Fruit fly (Drosophila melanogaster) whole organism, embryonic: Measurements from ENCODE around the gene Ugt35E2.
A peak's percentile ranks its signal among the peaks of the same experiment; 100 is the strongest.

Experiments
- Atf3 ChIP-seq: fragments of 200-800 bp; sonication (Bioruptor generic); optimal IDR thresholded peaks from 3 replicates; lab custom pipeline; 2016; ENCODE audit warnings: missing biosample characterization, missing genetic modification characterization
- Awh ChIP-seq: fragments of 200-800 bp; sonication (Bioruptor generic); IDR thresholded peaks from 2 replicates; pipeline ENCODE4, ENCODE4 v1.3.6; 2022; ENCODE audit warnings: missing biosample characterization, missing genetic modification characterization
- B-H2 ChIP-seq: fragments of 200-800 bp; sonication (Bioruptor generic); optimal IDR thresholded peaks from 2 replicates; lab custom pipeline; 2018; ENCODE audit warnings: missing biosample characterization, mild to moderate bottlenecking, missing genetic modification characterization
- Bgb ChIP-seq: fragments of 200-800 bp; sonication (Bioruptor generic); IDR thresholded peaks from 2 replicates; pipeline ENCODE4 v1.3.6; 2022; ENCODE audit warnings: missing biosample characterization, missing genetic modification characterization; ENCODE audit not compliant: partially characterized antibody
- BtbVII ChIP-seq: fragments of 200-800 bp; sonication (Bioruptor generic); optimal IDR thresholded peaks from 3 replicates; lab custom pipeline; 2017; ENCODE audit warnings: missing biosample characterization, mild to moderate bottlenecking, missing genetic modification characterization
- CG10565 ChIP-seq: fragments of 200-800 bp; sonication (Bioruptor generic); optimal IDR thresholded peaks from 3 replicates; lab custom pipeline; 2016; ENCODE audit warnings: missing biosample characterization, mild to moderate bottlenecking, missing genetic modification characterization
- CG11456 ChIP-seq: fragments of 200-800 bp; sonication (Bioruptor generic); IDR thresholded peaks from 3 replicates; pipeline ENCODE4 v1.3.6; 2022; ENCODE audit warnings: missing biosample characterization, missing genetic modification characterization
- CG13624 ChIP-seq: fragments of 200-800 bp; sonication (Bioruptor generic); optimal IDR thresholded peaks from 2 replicates; lab custom pipeline; 2016; ENCODE audit warnings: missing biosample characterization, missing genetic modification characterization
- CG17186 ChIP-seq: fragments of 200-800 bp; sonication (Bioruptor generic); optimal IDR thresholded peaks from 3 replicates; lab custom pipeline; 2017; ENCODE audit warnings: missing biosample characterization, missing genetic modification reagents, missing genetic modification characterization
- CG17385 ChIP-seq: fragments of 200-800 bp; sonication (Bioruptor generic); optimal IDR thresholded peaks from 3 replicates; lab custom pipeline; 2018; ENCODE audit warnings: missing biosample characterization, mild to moderate bottlenecking, missing genetic modification characterization
- CG2120 ChIP-seq: fragments of 200-800 bp; sonication (Bioruptor generic); optimal IDR thresholded peaks from 3 replicates; lab custom pipeline; 2016; ENCODE audit warnings: missing biosample characterization, missing genetic modification characterization
- CG32532 ChIP-seq: fragments of 200-800 bp; sonication (Bioruptor generic); IDR thresholded peaks from 2 replicates; pipeline ENCODE4 v1.3.6; 2022; ENCODE audit warnings: missing biosample characterization, missing genetic modification characterization
- CG3281 ChIP-seq: fragments of 200-800 bp; sonication (Bioruptor generic); optimal IDR thresholded peaks from 3 replicates; lab custom pipeline; 2017; ENCODE audit warnings: missing biosample characterization, mild to moderate bottlenecking, missing genetic modification characterization
- CG33557 ChIP-seq: fragments of 200-800 bp; sonication (Bioruptor generic); optimal IDR thresholded peaks from 2 replicates; lab custom pipeline; 2019; ENCODE audit warnings: missing biosample characterization, mild to moderate bottlenecking, missing genetic modification characterization, moderate library complexity
- CG34224 ChIP-seq: fragments of 200-800 bp; sonication (Bioruptor generic); IDR thresholded peaks from 3 replicates; pipeline ENCODE4 v1.3.6; 2022; ENCODE audit warnings: missing biosample characterization, missing genetic modification characterization; ENCODE audit not compliant: partially characterized antibody
- CG34376 ChIP-seq: fragments of 200-800 bp; sonication (Bioruptor generic); optimal IDR thresholded peaks from 2 replicates; lab custom pipeline; 2018; ENCODE audit warnings: missing biosample characterization, mild to moderate bottlenecking, missing genetic modification characterization
- CG42726 ChIP-seq: fragments of 200-800 bp; sonication (Bioruptor generic); IDR thresholded peaks from 2 replicates; pipeline ENCODE4 v1.3.6; 2022; ENCODE audit warnings: missing biosample characterization, missing genetic modification characterization; ENCODE audit not compliant: partially characterized antibody
- CG8281 ChIP-seq: fragments of 200-800 bp; sonication (Bioruptor generic); optimal IDR thresholded peaks from 2 replicates; lab custom pipeline; 2018; ENCODE audit warnings: missing biosample characterization, mild to moderate bottlenecking, missing genetic modification characterization, moderate library complexity
- Camta ChIP-seq: fragments of 200-800 bp; sonication (Bioruptor generic); optimal IDR thresholded peaks from 2 replicates; lab custom pipeline; 2016; ENCODE audit warnings: missing biosample characterization, missing genetic modification characterization
- CrebB ChIP-seq: fragments of 200-800 bp; sonication (Bioruptor generic); optimal IDR thresholded peaks from 3 replicates; lab custom pipeline; 2018; ENCODE audit warnings: missing biosample characterization, mild to moderate bottlenecking, missing genetic modification characterization
- D19A ChIP-seq: fragments of 200-800 bp; optimal IDR thresholded peaks from 3 replicates; lab custom pipeline; 2019; ENCODE audit warnings: missing biosample characterization, mild to moderate bottlenecking, missing genetic modification characterization, moderate library complexity
- Dll ChIP-seq: fragments of 200-800 bp; sonication (Bioruptor generic); IDR thresholded peaks from 4 replicates; pipeline ENCODE4 v1.3.6; 2022; ENCODE audit warnings: missing biosample characterization, missing genetic modification characterization; ENCODE audit not compliant: partially characterized antibody
- Fer2 ChIP-seq: fragments of 200-800 bp; sonication (Bioruptor generic); optimal IDR thresholded peaks from 2 replicates; lab custom pipeline; 2018; ENCODE audit warnings: missing biosample characterization, mild to moderate bottlenecking, missing genetic modification characterization, moderate library complexity
- MBD-R2 ChIP-seq: fragments of 200-800 bp; sonication (Bioruptor generic); IDR thresholded peaks from 2 replicates; pipeline ENCODE4 v1.3.6; 2022; ENCODE audit warnings: missing biosample characterization, missing genetic modification characterization
- NFAT ChIP-seq: fragments of 200-800 bp; sonication (Bioruptor generic); IDR thresholded peaks from 2 replicates; pipeline ENCODE4 v1.3.6; 2022; ENCODE audit warnings: missing biosample characterization, missing genetic modification characterization
- TFAM ChIP-seq: fragments of 200-800 bp; sonication (Bioruptor generic); optimal IDR thresholded peaks from 2 replicates; lab custom pipeline; 2017; ENCODE audit warnings: missing biosample characterization, missing genetic modification characterization, inconsistent platforms
- Vsx1 ChIP-seq: fragments of 200-800 bp; sonication (Bioruptor generic); optimal IDR thresholded peaks from 2 replicates; lab custom pipeline; 2017; ENCODE audit warnings: missing biosample characterization, mild to moderate bottlenecking, missing genetic modification characterization, missing genetic modification reagents
- ato ChIP-seq: fragments of 200-800 bp; sonication (Bioruptor generic); IDR thresholded peaks from 2 replicates; pipeline ENCODE4 v1.3.6; 2022; ENCODE audit warnings: missing biosample characterization, missing genetic modification characterization; ENCODE audit not compliant: partially characterized antibody
- chinmo ChIP-seq: fragments of 200-800 bp; sonication (Bioruptor generic); IDR thresholded peaks from 4 replicates; pipeline ENCODE4 v1.3.6; 2022; ENCODE audit warnings: missing biosample characterization, missing genetic modification characterization; ENCODE audit not compliant: partially characterized antibody
- crol ChIP-seq: fragments of 200-800 bp; sonication (Bioruptor generic); IDR thresholded peaks from 2 replicates; pipeline ENCODE4 v1.3.6; 2022; ENCODE audit warnings: missing biosample characterization, missing genetic modification characterization
- dati ChIP-seq: fragments of 200-800 bp; sonication (Bioruptor generic); IDR thresholded peaks from 2 replicates; pipeline ENCODE4 v1.3.6; 2022; ENCODE audit warnings: missing biosample characterization, missing genetic modification characterization
- eve ChIP-seq, 2 experiments: fragments of >200 bp; optimal IDR thresholded peaks; 2 replicates each; lab custom pipeline; 2017; ENCODE audit warnings: missing biosample characterization in 2 of 2, missing genetic modification characterization in 2 of 2
- exex ChIP-seq: fragments of 200-800 bp; sonication (Bioruptor generic); optimal IDR thresholded peaks from 4 replicates; lab custom pipeline; 2018; ENCODE audit warnings: missing biosample characterization, mild to moderate bottlenecking, missing genetic modification characterization, moderate library complexity
- grn ChIP-seq: fragments of 200-800 bp; sonication (Bioruptor generic); optimal IDR thresholded peaks from 3 replicates; lab custom pipeline; 2017; ENCODE audit warnings: missing biosample characterization, missing genetic modification characterization
- her ChIP-seq: fragments of 200-800 bp; sonication (Bioruptor generic); optimal IDR thresholded peaks from 2 replicates; lab custom pipeline; 2016; ENCODE audit warnings: missing biosample characterization, missing genetic modification characterization
- insv ChIP-seq, 2 experiments: fragments of 200-800 bp; sonication (Bioruptor generic); optimal IDR thresholded peaks; 3 replicates each; lab custom pipeline; 2016 to 2018; ENCODE audit warnings: missing biosample characterization in 2 of 2, missing genetic modification characterization in 2 of 2
- inv ChIP-seq: fragments of 200-800 bp; sonication (Bioruptor generic); IDR thresholded peaks from 2 replicates; pipeline ENCODE4 v1.3.6; 2022; ENCODE audit warnings: missing biosample characterization, missing genetic modification characterization; ENCODE audit not compliant: partially characterized antibody
- ken ChIP-seq: fragments of 200-800 bp; sonication (Bioruptor generic); IDR thresholded peaks from 3 replicates; pipeline ENCODE4 v1.3.6; 2022; ENCODE audit warnings: missing biosample characterization, missing genetic modification characterization
- lab ChIP-seq: fragments of 200-800 bp; sonication (Bioruptor generic); optimal IDR thresholded peaks from 3 replicates; lab custom pipeline; 2017; ENCODE audit warnings: missing biosample characterization, missing genetic modification characterization, mild to moderate bottlenecking, moderate library complexity, missing genetic modification reagents
- nom ChIP-seq: fragments of 200-800 bp; sonication (Bioruptor generic); optimal IDR thresholded peaks from 2 replicates; lab custom pipeline; 2017; ENCODE audit warnings: missing biosample characterization, missing genetic modification characterization, mild to moderate bottlenecking, moderate library complexity, missing genetic modification reagents
- otp ChIP-seq: fragments of 200-800 bp; sonication (Bioruptor generic); IDR thresholded peaks from 3 replicates; pipeline ENCODE4, ENCODE4 v1.3.6; 2022; ENCODE audit warnings: missing biosample characterization, missing genetic modification characterization
- pb ChIP-seq: fragments of 200-800 bp; sonication (Bioruptor generic); optimal IDR thresholded peaks from 3 replicates; lab custom pipeline; 2016; ENCODE audit warnings: missing biosample characterization, missing genetic modification characterization
- pita ChIP-seq: fragments of 200-800 bp; sonication (Bioruptor generic); optimal IDR thresholded peaks from 2 replicates; lab custom pipeline; 2017; ENCODE audit warnings: missing biosample characterization, mild to moderate bottlenecking, missing genetic modification characterization
- scrt ChIP-seq: fragments of 200-800 bp; sonication (Bioruptor generic); optimal IDR thresholded peaks from 2 replicates; lab custom pipeline; 2018; ENCODE audit warnings: missing biosample characterization, mild to moderate bottlenecking, missing genetic modification characterization, moderate library complexity
- sima ChIP-seq: fragments of 200-800 bp; sonication (Bioruptor generic); optimal IDR thresholded peaks from 2 replicates; lab custom pipeline; 2016; ENCODE audit warnings: missing biosample characterization, missing genetic modification characterization
- so ChIP-seq: fragments of 200-800 bp; sonication (Bioruptor generic); IDR thresholded peaks from 3 replicates; pipeline ENCODE4 v1.3.6; 2022; ENCODE audit warnings: missing biosample characterization, missing genetic modification characterization
- sug ChIP-seq: fragments of 200-800 bp; optimal IDR thresholded peaks from 2 replicates; lab custom pipeline; 2019; ENCODE audit warnings: missing biosample characterization, mild to moderate bottlenecking, missing genetic modification characterization, moderate library complexity
- vfl ChIP-seq: fragments of 200-800 bp; sonication (Bioruptor generic); optimal IDR thresholded peaks from 2 replicates; lab custom pipeline; 2016; ENCODE audit warnings: missing biosample characterization, missing genetic modification characterization
- yki ChIP-seq: fragments of >200 bp; optimal IDR thresholded peaks from 3 replicates; lab custom pipeline; 2018
- zen2 ChIP-seq: fragments of 200-800 bp; sonication (Bioruptor generic); IDR thresholded peaks from 3 replicates; pipeline ENCODE4 v1.3.6; 2022; ENCODE audit warnings: missing biosample characterization, missing genetic modification characterization; ENCODE audit not compliant: partially characterized antibody

Gene Ugt35E2

dm6 chr3R:11156858-11157257, 10.9 kb downstream of the Ugt35E2 start, which contains the start of gene Ugt302C1 (continued):
- TF ChIP-seq MBD-R2 (GFP tag; lab: Robert Waterston, UW) (peak; percentile 29; the same call in 1 of the 2 replicates), dati (GFP tag; lab: Robert Waterston, UW) (no peak), CrebB (tag; lab: Kevin White, UChicago) (no peak), chinmo (peak; percentile 85; the same call in 2 of the 4 replicates), Awh (peak; percentile 34; the same call in 1 of the 2 replicates), grn (GFP tag; lab: Kevin White, UChicago) (peak; percentile 46), yki (peak; percentile 74), Dll (GFP tag; lab: Robert Waterston, UW) (peak; percentile 44; the same call in 1 of the 4 replicates), nom (GFP tag; lab: Kevin White, UChicago) (no peak), pb (GFP tag; lab: Kevin White, UChicago) (peak; percentile 4), pita (GFP tag; lab: Kevin White, UChicago) (no peak), Vsx1 (GFP tag; lab: Kevin White, UChicago) (peak; percentile 52), Atf3 (GFP tag; lab: Kevin White, UChicago) (peak; percentile 31), CG2120 (GFP tag; lab: Kevin White, UChicago) (peak; percentile 10), zen2 (GFP tag; lab: Robert Waterston, UW) (0 out of 3 replicates have a peak, but pooled peaks have one; percentile 43), CG17186 (GFP tag; lab: Kevin White, UChicago) (no peak), vfl (GFP tag; lab: Kevin White, UChicago) (no peak), lab (GFP tag; lab: Kevin White, UChicago) (peak; percentile 17), insv (GFP tag; optimal IDR thresholded peaks at IDR 0.05; lab: Kevin White, UChicago) (peak in 1 of 2 experiments; percentile 13), Fer2 (no peak), her (GFP tag; lab: Kevin White, UChicago) (no peak), scrt (no peak), BtbVII (peak; percentile 34), CG32532 (GFP tag; lab: Robert Waterston, UW) (peak; percentile 57; the same call in 1 of the 2 replicates), CG17385 (GFP tag; lab: Kevin White, UChicago) (peak; percentile 12), CG11456 (GFP tag; lab: Robert Waterston, UW) (0 out of 3 replicates have a peak, but pooled peaks have one; percentile 39), B-H2 (peak; percentile 53), CG34376 (GFP tag; lab: Kevin White, UChicago) (peak; percentile 73), ato (GFP tag; lab: Robert Waterston, UW) (no peak), CG42726 (GFP tag; lab: Robert Waterston, UW) (0 out of 2 replicates have a peak, but pooled peaks have one; percentile 11), Camta (no peak), sima (GFP tag; lab: Kevin White, UChicago) (no peak), CG8281 (tag; lab: Kevin White, UChicago) (no peak), exex (tag; lab: Kevin White, UChicago) (peak; percentile 55), NFAT (GFP tag; lab: Robert Waterston, UW) (peak; percentile 56; the same call in 1 of the 2 replicates), sug (peak; percentile 21), CG13624 (peak; percentile 19), CG34224 (GFP tag; lab: Robert Waterston, UW) (peak; percentile 57; the same call in 2 of the 3 replicates), otp (GFP tag; lab: Robert Waterston, UW) (no peak), CG10565 (GFP tag; lab: Kevin White, UChicago) (no peak), CG3281 (peak; percentile 37), crol (GFP tag; lab: Robert Waterston, UW) (no peak), so (GFP tag; lab: Robert Waterston, UW) (no peak), CG33557 (no peak), TFAM (GFP tag; lab: Kevin White, UChicago) (no peak), Bgb (0 out of 2 replicates have a peak, but pooled peaks have one; percentile 65), inv (peak; percentile 28; the same call in 1 of the 2 replicates), eve (GFP tag; optimal IDR thresholded peaks at IDR 0.05; lab: Kevin White, UChicago) (peak in 1 of 2 experiments; percentile 76), D19A (tag; lab: Kevin White, UChicago) (no peak), ken (GFP tag; lab: Robert Waterston, UW) (no peak)
